Worm (Caenorhabditis elegans) whole organism, L1 larva: ENCODE data around the gene C01G6.2.

Experiments
- nhr-85 ChIP-seq: sonication (generic microtip); peaks from one replicate; lab custom pipeline; 2016; ENCODE audit warnings: missing genetic modification characterization, inconsistent platforms, missing compliant biosample characterization
- snpc-4 ChIP-seq: fragments of 150-350 bp; optimal IDR thresholded peaks from 2 replicates; lab custom pipeline; 2014; ENCODE audit warnings: missing biosample characterization, missing genetic modification characterization

- TF ChIP-seq snpc-4 = no peak
- no peak for TF ChIP-seq nhr-85 (tag; lab: Kevin White, UChicago)
These were observed 44.8 kb downstream of the C01G6.2 start for ce11 chrII:9311702-9312101.
